Fruit fly (Drosophila melanogaster) whole organism: Measurements from ENCODE around the gene karr.

Experiments used
- CG8478 ChIP-seq: fragments of >200 bp; optimal IDR thresholded peaks from 2 replicates; lab custom pipeline; 2018; ENCODE audit warnings: inconsistent platforms
- Dll ChIP-seq: fragments of >200 bp; optimal IDR thresholded peaks from 2 replicates; lab custom pipeline; 2017
- EcR ChIP-seq, 2 experiments: fragments of >200 bp; optimal IDR thresholded peaks; 2 replicates each; lab custom pipeline; 2017; ENCODE audit warnings: missing biosample characterization in 2 of 2, missing genetic modification characterization in 2 of 2, missing genetic modification reagents in 2 of 2
- pan ChIP-seq: fragments of >200 bp; optimal IDR thresholded peaks from 2 replicates; lab custom pipeline; 2017
- psq ChIP-seq: fragments of >200 bp; optimal IDR thresholded peaks from 2 replicates; lab custom pipeline; 2017
- usp ChIP-seq: fragments of >200 bp; optimal IDR thresholded peaks from 2 replicates; lab custom pipeline; 2017; ENCODE audit warnings: missing biosample characterization, missing genetic modification characterization, mixed read lengths

- TF ChIP-seq CG8478 (lab: Kevin White, UChicago) (no peak), Dll (no peak), usp (GFP tag; lab: Kevin White, UChicago) (no peak), psq (lab: Kevin White, UChicago) (no peak), pan (lab: Kevin White, UChicago) (no peak), EcR (GFP tag; optimal IDR thresholded peaks at IDR 0.05; lab: Kevin White, UChicago) (no peak)
These were observed 49.3 kb upstream of the karr start, which contains the start of gene Rab35 for dm6 chrX:20159679-20160140.
